Fruit fly (Drosophila melanogaster) whole organism, pupa: ENCODE measurements around the gene CG13690.

ENCODE experiments used
- CG13204 ChIP-seq: fragments of 200-800 bp; sonication (Bioruptor generic); optimal IDR thresholded peaks from 2 replicates; lab custom pipeline; 2018; ENCODE audit warnings: missing biosample characterization, mild to moderate bottlenecking, missing genetic modification characterization, moderate library complexity
- CG14655 ChIP-seq: fragments of 200-800 bp; sonication (Bioruptor generic); optimal IDR thresholded peaks from 3 replicates; lab custom pipeline; 2017; ENCODE audit warnings: mild to moderate bottlenecking, missing biosample characterization, missing genetic modification reagents, missing genetic modification characterization
- CG15710 ChIP-seq: fragments of 200-800 bp; sonication (Bioruptor generic); optimal IDR thresholded peaks from 2 replicates; lab custom pipeline; 2018; ENCODE audit warnings: missing biosample characterization, mild to moderate bottlenecking, missing genetic modification characterization, moderate library complexity
- CG17806 ChIP-seq: fragments of 200-800 bp; sonication (Bioruptor generic); optimal IDR thresholded peaks from 2 replicates; lab custom pipeline; 2018; ENCODE audit warnings: missing biosample characterization, mild to moderate bottlenecking, missing genetic modification characterization, moderate library complexity
- CG32121 ChIP-seq: fragments of 200-800 bp; sonication (Bioruptor generic); IDR thresholded peaks from 2 replicates; pipeline ENCODE4 v1.3.6; 2022; ENCODE audit warnings: missing biosample characterization, missing genetic modification characterization
- CG34367 ChIP-seq: fragments of 200-800 bp; sonication (Bioruptor generic); optimal IDR thresholded peaks from 2 replicates; lab custom pipeline; 2018; ENCODE audit warnings: missing biosample characterization, mild to moderate bottlenecking, missing genetic modification characterization
- CG4496 ChIP-seq: fragments of 200-800 bp; sonication (Bioruptor generic); IDR thresholded peaks from 3 replicates; pipeline ENCODE4 v1.3.6; 2022; ENCODE audit warnings: missing biosample characterization, missing genetic modification characterization
- CG9948 ChIP-seq: fragments of 200-800 bp; sonication (Bioruptor generic); optimal IDR thresholded peaks from 2 replicates; lab custom pipeline; 2018; ENCODE audit warnings: missing biosample characterization, mild to moderate bottlenecking, missing genetic modification characterization, moderate library complexity
- D1 ChIP-seq: fragments of 200-800 bp; sonication (Bioruptor generic); optimal IDR thresholded peaks from 2 replicates; lab custom pipeline; 2018; ENCODE audit warnings: missing biosample characterization, mild to moderate bottlenecking, missing genetic modification characterization, moderate library complexity
- EcR ChIP-seq: fragments of 200-800 bp; sonication (Bioruptor generic); optimal IDR thresholded peaks from 3 replicates; lab custom pipeline; 2019; ENCODE audit warnings: missing biosample characterization, missing genetic modification characterization, mild to moderate bottlenecking, moderate library complexity, missing genetic modification reagents
- Pif1A ChIP-seq: fragments of 200-800 bp; sonication (Bioruptor generic); optimal IDR thresholded peaks from 3 replicates; lab custom pipeline; 2016; ENCODE audit warnings: missing biosample characterization, missing genetic modification characterization
- Pif1B ChIP-seq: fragments of 200-800 bp; sonication (Bioruptor generic); optimal IDR thresholded peaks from 3 replicates; lab custom pipeline; 2016; ENCODE audit warnings: missing biosample characterization, missing genetic modification characterization
- Snoo ChIP-seq: fragments of 200-800 bp; sonication (Bioruptor generic); optimal IDR thresholded peaks from 3 replicates; lab custom pipeline; 2017; ENCODE audit warnings: missing biosample characterization, mild to moderate bottlenecking, missing genetic modification characterization, inconsistent platforms
- rn ChIP-seq: fragments of 200-800 bp; sonication (Bioruptor generic); IDR thresholded peaks from 2 replicates; pipeline ENCODE4 v1.3.6; 2022; ENCODE audit warnings: missing biosample characterization, missing genetic modification characterization

- TF ChIP-seq CG32121 (no peak), CG9948 (tag; lab: Kevin White, UChicago) (no peak), CG14655 (GFP tag; lab: Kevin White, UChicago) (no peak), CG13204 (GFP tag; lab: Kevin White, UChicago) (no peak), Pif1A (no peak), CG4496 (GFP tag; lab: Robert Waterston, UW) (no peak), EcR (no peak), CG34367 (tag; lab: Kevin White, UChicago) (no peak), CG17806 (tag; lab: Kevin White, UChicago) (no peak), rn (GFP tag; lab: Robert Waterston, UW) (no peak), Snoo (no peak), Pif1B (GFP tag; lab: Kevin White, UChicago) (no peak), CG15710 (tag; lab: Kevin White, UChicago) (no peak), D1 (tag; lab: Kevin White, UChicago) (no peak)
These were observed 5.6 kb downstream of the CG13690 start for dm6 chr2L:413894-414293.
